Fruit fly (Drosophila melanogaster) whole organism, embryonic: ENCODE data around the gene CG4783.
A peak's percentile ranks its signal among the peaks of the same experiment; 100 is the strongest.

Experiments
- Asciz ChIP-seq: fragments of 200-800 bp; sonication (Bioruptor generic); optimal IDR thresholded peaks from 2 replicates; lab custom pipeline; 2017; ENCODE audit warnings: missing biosample characterization, mild to moderate bottlenecking, missing genetic modification characterization, missing genetic modification reagents
- Awh ChIP-seq: fragments of 200-800 bp; sonication (Bioruptor generic); IDR thresholded peaks from 2 replicates; pipeline ENCODE4, ENCODE4 v1.3.6; 2022; ENCODE audit warnings: missing biosample characterization, missing genetic modification characterization
- Bteb2 ChIP-seq: fragments of 200-800 bp; sonication (Bioruptor generic); optimal IDR thresholded peaks from 2 replicates; lab custom pipeline; 2016; ENCODE audit warnings: missing biosample characterization, missing genetic modification characterization
- CG1024 ChIP-seq: fragments of 200-800 bp; sonication (Bioruptor generic); IDR thresholded peaks from 2 replicates; pipeline ENCODE4 v1.3.6; 2022; ENCODE audit warnings: missing biosample characterization, missing genetic modification characterization
- CG10274 ChIP-seq: fragments of 200-800 bp; sonication (Bioruptor generic); optimal IDR thresholded peaks from 3 replicates; lab custom pipeline; 2017; ENCODE audit warnings: missing biosample characterization, mild to moderate bottlenecking, missing genetic modification characterization
- CG11504 ChIP-seq: fragments of 200-800 bp; sonication (Bioruptor generic); optimal IDR thresholded peaks from 3 replicates; lab custom pipeline; 2019; ENCODE audit warnings: missing biosample characterization, mild to moderate bottlenecking, missing genetic modification characterization, moderate library complexity
- CG11695 ChIP-seq: fragments of 200-800 bp; sonication (Bioruptor generic); IDR thresholded peaks from 3 replicates; pipeline ENCODE4 v1.3.6; 2022; ENCODE audit warnings: missing biosample characterization, missing genetic modification characterization
- CG13296 ChIP-seq: fragments of 200-800 bp; sonication (Bioruptor generic); optimal IDR thresholded peaks from 3 replicates; lab custom pipeline; 2018; ENCODE audit warnings: missing biosample characterization, mild to moderate bottlenecking, missing genetic modification characterization
- CG13775 ChIP-seq: fragments of 200-800 bp; sonication (Bioruptor generic); optimal IDR thresholded peaks from 3 replicates; lab custom pipeline; 2017; ENCODE audit warnings: missing biosample characterization, mild to moderate bottlenecking, missing genetic modification characterization
- CG15073 ChIP-seq: fragments of 200-800 bp; sonication (Bioruptor generic); optimal IDR thresholded peaks from 2 replicates; lab custom pipeline; 2016; ENCODE audit warnings: missing biosample characterization, missing genetic modification characterization
- CG34224 ChIP-seq: fragments of 200-800 bp; sonication (Bioruptor generic); IDR thresholded peaks from 3 replicates; pipeline ENCODE4 v1.3.6; 2022; ENCODE audit warnings: missing biosample characterization, missing genetic modification characterization; ENCODE audit not compliant: partially characterized antibody
- CG34376 ChIP-seq: fragments of 200-800 bp; sonication (Bioruptor generic); optimal IDR thresholded peaks from 2 replicates; lab custom pipeline; 2018; ENCODE audit warnings: missing biosample characterization, mild to moderate bottlenecking, missing genetic modification characterization
- CG34422 ChIP-seq: fragments of 200-800 bp; sonication (Bioruptor generic); IDR thresholded peaks from 3 replicates; pipeline ENCODE4 v1.3.6; 2022; ENCODE audit warnings: missing biosample characterization, missing genetic modification characterization
- CG3726 ChIP-seq: fragments of 200-800 bp; sonication (Bioruptor generic); IDR thresholded peaks from 3 replicates; pipeline ENCODE4, ENCODE4 v1.3.6; 2022; ENCODE audit warnings: missing biosample characterization, missing genetic modification characterization
- CG3838 ChIP-seq: fragments of 200-800 bp; sonication (Bioruptor generic); optimal IDR thresholded peaks from 3 replicates; lab custom pipeline; 2016; ENCODE audit warnings: missing biosample characterization, missing genetic modification characterization
- CG4282 ChIP-seq: fragments of 200-800 bp; sonication (Bioruptor generic); optimal IDR thresholded peaks from 2 replicates; lab custom pipeline; 2016; ENCODE audit warnings: missing biosample characterization, missing genetic modification characterization
- CG43689 ChIP-seq: fragments of 200-800 bp; sonication (Bioruptor generic); IDR thresholded peaks from 2 replicates; pipeline ENCODE4 v1.3.6; 2022; ENCODE audit warnings: missing biosample characterization, missing genetic modification characterization
- CG4424 ChIP-seq: fragments of 200-800 bp; sonication (Bioruptor generic); optimal IDR thresholded peaks from 3 replicates; lab custom pipeline; 2016; ENCODE audit warnings: missing biosample characterization, missing genetic modification characterization
- CG4820 ChIP-seq: fragments of 200-800 bp; sonication (Bioruptor generic); optimal IDR thresholded peaks from 3 replicates; lab custom pipeline; 2016; ENCODE audit warnings: missing biosample characterization, missing genetic modification characterization
- CG6254 ChIP-seq: fragments of 200-800 bp; sonication (Bioruptor generic); optimal IDR thresholded peaks from 3 replicates; lab custom pipeline; 2017; ENCODE audit warnings: mild to moderate bottlenecking, missing biosample characterization, missing genetic modification reagents, missing genetic modification characterization
- CG6272 ChIP-seq: fragments of 200-800 bp; sonication (Bioruptor generic); IDR thresholded peaks from 2 replicates; pipeline ENCODE4 v1.3.6; 2022; ENCODE audit warnings: missing biosample characterization, missing genetic modification characterization
- CG6654 ChIP-seq: fragments of 200-800 bp; sonication (Bioruptor generic); optimal IDR thresholded peaks from 2 replicates; lab custom pipeline; 2017; ENCODE audit warnings: missing biosample characterization, mild to moderate bottlenecking, missing genetic modification characterization
- CG7987 ChIP-seq: fragments of 200-800 bp; sonication (Bioruptor generic); optimal IDR thresholded peaks from 2 replicates; lab custom pipeline; 2018; ENCODE audit warnings: missing biosample characterization, mild to moderate bottlenecking, missing genetic modification characterization, moderate library complexity
- Camta ChIP-seq: fragments of 200-800 bp; sonication (Bioruptor generic); optimal IDR thresholded peaks from 2 replicates; lab custom pipeline; 2016; ENCODE audit warnings: missing biosample characterization, missing genetic modification characterization
- D19B ChIP-seq: fragments of 200-800 bp; sonication (Bioruptor generic); optimal IDR thresholded peaks from 2 replicates; lab custom pipeline; 2017; ENCODE audit warnings: missing biosample characterization, mild to moderate bottlenecking, missing genetic modification characterization
- ERR ChIP-seq: fragments of 200-800 bp; sonication (Bioruptor generic); optimal IDR thresholded peaks from 2 replicates; lab custom pipeline; 2016; ENCODE audit warnings: missing biosample characterization, missing genetic modification characterization
- GATAe ChIP-seq: fragments of 200-800 bp; sonication (Bioruptor generic); conservative IDR thresholded peaks from 2 replicates; pipeline ENCODE4 v1.3.6; 2022; ENCODE audit warnings: missing biosample characterization, missing genetic modification characterization
- HLH3B ChIP-seq: fragments of 200-800 bp; sonication (Bioruptor generic); IDR thresholded peaks from 2 replicates; pipeline ENCODE4 v1.3.6; 2022; ENCODE audit warnings: missing biosample characterization, missing genetic modification characterization
- Med ChIP-seq: fragments of 200-800 bp; sonication (Bioruptor generic); peaks from one replicate; lab custom pipeline; 2016; ENCODE audit warnings: missing biosample characterization, missing genetic modification characterization, mild to moderate bottlenecking, inconsistent platforms, moderate library complexity
- Nf-YC ChIP-seq: fragments of 200-800 bp; optimal IDR thresholded peaks from 3 replicates; lab custom pipeline; 2019; ENCODE audit warnings: missing biosample characterization, mild to moderate bottlenecking, missing genetic modification characterization, moderate library complexity
- Ptx1 ChIP-seq: fragments of 200-800 bp; sonication (Bioruptor generic); IDR thresholded peaks from 2 replicates; pipeline ENCODE4 v1.3.6; 2022; ENCODE audit warnings: missing biosample characterization, missing genetic modification characterization
- Ravus ChIP-seq: fragments of 200-800 bp; sonication (Bioruptor generic); IDR thresholded peaks from 2 replicates; pipeline ENCODE4 v1.3.6; 2022; ENCODE audit warnings: missing biosample characterization, missing genetic modification characterization
- Six4 ChIP-seq: fragments of 200-800 bp; sonication (Bioruptor generic); optimal IDR thresholded peaks from 2 replicates; lab custom pipeline; 2016; ENCODE audit warnings: missing biosample characterization, missing genetic modification characterization
- Spps ChIP-seq: fragments of 200-800 bp; sonication (Bioruptor generic); optimal IDR thresholded peaks from 2 replicates; lab custom pipeline; 2018; ENCODE audit warnings: missing biosample characterization, mild to moderate bottlenecking, missing genetic modification characterization
- aop ChIP-seq: fragments of 200-800 bp; sonication (Bioruptor generic); IDR thresholded peaks from 2 replicates; pipeline ENCODE4 v1.3.6; 2022; ENCODE audit warnings: missing biosample characterization, missing genetic modification characterization
- bbx ChIP-seq: fragments of 200-800 bp; sonication (Bioruptor generic); IDR thresholded peaks from 2 replicates; pipeline ENCODE4 v1.3.6; 2022; ENCODE audit warnings: missing biosample characterization, missing genetic modification characterization; ENCODE audit not compliant: partially characterized antibody
- cas ChIP-seq: fragments of 200-800 bp; sonication (Bioruptor generic); IDR thresholded peaks from 2 replicates; pipeline ENCODE4 v1.3.6; 2022; ENCODE audit warnings: missing biosample characterization, missing genetic modification characterization
- eve ChIP-seq, 2 experiments: fragments of >200 bp; optimal IDR thresholded peaks; 2 replicates each; lab custom pipeline; 2017; ENCODE audit warnings: missing biosample characterization in 2 of 2, missing genetic modification characterization in 2 of 2
- fu2 ChIP-seq: fragments of 200-800 bp; sonication (Bioruptor generic); optimal IDR thresholded peaks from 2 replicates; lab custom pipeline; 2016; ENCODE audit warnings: missing biosample characterization, missing genetic modification characterization
- gcm2 ChIP-seq: fragments of 200-800 bp; sonication (Bioruptor generic); optimal IDR thresholded peaks from 2 replicates; lab custom pipeline; 2016; ENCODE audit warnings: missing biosample characterization, missing genetic modification characterization
- lola ChIP-seq, 3 experiments: fragments of >200 bp in 2 of 3; fragments of 200-800 bp in 1 of 3; sonication (Bioruptor generic) in 1 of 3; optimal IDR thresholded peaks; 2 replicates each; lab custom pipeline; 2017 to 2019; ENCODE audit warnings: missing biosample characterization in 3 of 3, missing genetic modification characterization in 3 of 3, mild to moderate bottlenecking in 1 of 3, moderate library complexity in 1 of 3
- lov ChIP-seq, 2 experiments: fragments of 200-800 bp in 1 of 2; fragments of >200 bp in 1 of 2; sonication (Bioruptor generic) in 1 of 2; IDR thresholded peaks in 1 of 2; optimal IDR thresholded peaks in 1 of 2; 2 replicates in 1 of 2; 3 replicates in 1 of 2; pipeline versions ENCODE4 v1.3.6 to Lab custom; 2017 to 2022; ENCODE audit warnings: missing biosample characterization in 1 of 2, missing genetic modification characterization in 1 of 2
- p53 ChIP-seq: fragments of 200-800 bp; sonication (Bioruptor generic); optimal IDR thresholded peaks from 2 replicates; lab custom pipeline; 2016; ENCODE audit warnings: missing biosample characterization, missing genetic modification characterization
- prd ChIP-seq, 3 experiments: fragments of >200 bp in 2 of 3; fragments of 200-800 bp in 1 of 3; sonication (Bioruptor generic) in 1 of 3; optimal IDR thresholded peaks in 2 of 3; IDR thresholded peaks in 1 of 3; 2 replicates in 2 of 3; 3 replicates in 1 of 3; pipeline versions ENCODE4 v1.3.6 to Lab custom; 2017 to 2022; ENCODE audit warnings: missing biosample characterization in 1 of 3, missing genetic modification characterization in 1 of 3
- pum ChIP-seq: fragments of 200-800 bp; sonication (Bioruptor generic); optimal IDR thresholded peaks from 2 replicates; lab custom pipeline; 2016; ENCODE audit warnings: missing biosample characterization, missing genetic modification characterization
- scrt ChIP-seq: fragments of 200-800 bp; sonication (Bioruptor generic); optimal IDR thresholded peaks from 2 replicates; lab custom pipeline; 2018; ENCODE audit warnings: missing biosample characterization, mild to moderate bottlenecking, missing genetic modification characterization, moderate library complexity
- sima ChIP-seq: fragments of 200-800 bp; sonication (Bioruptor generic); optimal IDR thresholded peaks from 2 replicates; lab custom pipeline; 2016; ENCODE audit warnings: missing biosample characterization, missing genetic modification characterization
- tgo ChIP-seq: fragments of 200-800 bp; sonication (Bioruptor generic); IDR thresholded peaks from 3 replicates; pipeline ENCODE4 v1.3.6; 2022; ENCODE audit warnings: missing biosample characterization, missing genetic modification characterization
- tin ChIP-seq: fragments of 200-800 bp; sonication (Bioruptor generic); optimal IDR thresholded peaks from 3 replicates; lab custom pipeline; 2016; ENCODE audit warnings: missing biosample characterization, missing genetic modification characterization

The CG4783 gene

dm6 chr3R:19908863-19909343 lies 39.3 kb upstream of the CG4783 start (continued):
- TF ChIP-seq tgo, result peak; percentile 86
- peak; percentile 83 for TF ChIP-seq CG34376 (GFP tag; lab: Kevin White, UChicago)
- TF ChIP-seq CG34422 (GFP tag; lab: Robert Waterston, UW), result peak; percentile 89
- peak; percentile 50 for TF ChIP-seq CG6254
- TF ChIP-seq lola (GFP tag; optimal IDR thresholded peaks at IDR 0.05; lab: Kevin White, UChicago), result peak in 1 of 3 experiments; percentile 11
- TF ChIP-seq HLH3B (GFP tag; lab: Robert Waterston, UW), result peak; percentile 87
- TF ChIP-seq CG34224 (GFP tag; lab: Robert Waterston, UW), result no peak
- peak; percentile 68 for TF ChIP-seq CG13775 (GFP tag; lab: Kevin White, UChicago)
- TF ChIP-seq sima (GFP tag; lab: Kevin White, UChicago), result no peak
- TF ChIP-seq CG6654 (GFP tag; lab: Kevin White, UChicago), result peak; percentile 46
- peak; percentile 86 for TF ChIP-seq CG11504 (tag; lab: Kevin White, UChicago)
- peak; percentile 79 for TF ChIP-seq Six4
- peak; percentile 89 for TF ChIP-seq CG11695 (GFP tag; lab: Robert Waterston, UW)
- TF ChIP-seq GATAe (GFP tag; lab: Robert Waterston, UW), result peak; percentile 38; the same call in 1 of the 2 replicates
- TF ChIP-seq eve (GFP tag; optimal IDR thresholded peaks at IDR 0.05; lab: Kevin White, UChicago), result no peak
- TF ChIP-seq lov (optimal IDR thresholded peaks at IDR 0.05; lab: Kevin White, UChicago), result no peak
- TF ChIP-seq lov (GFP tag; IDR thresholded peaks at IDR 0.05; lab: Robert Waterston, UW), result peak; percentile 78; the same call in 2 of the 3 replicates
- TF ChIP-seq prd (optimal IDR thresholded peaks at IDR 0.05; lab: Kevin White, UChicago), result no peak
- TF ChIP-seq prd (GFP tag; IDR thresholded peaks at IDR 0.05; lab: Robert Waterston, UW), result peak; percentile 90
- peak; percentile 73 for TF ChIP-seq CG4820 (GFP tag; lab: Kevin White, UChicago)
- TF ChIP-seq pum, result peak; percentile 64
- TF ChIP-seq ERR (GFP tag; lab: Kevin White, UChicago), result peak; percentile 14
- TF ChIP-seq CG6272 (GFP tag; lab: Robert Waterston, UW), result peak; percentile 58; the same call in 1 of the 2 replicates
- peak; percentile 66 for TF ChIP-seq CG43689 (GFP tag; lab: Robert Waterston, UW)
- TF ChIP-seq gcm2, result peak; percentile 56
- TF ChIP-seq Spps (tag; lab: Kevin White, UChicago), result peak; percentile 36
- TF ChIP-seq Bteb2 (GFP tag; lab: Kevin White, UChicago), result peak; percentile 76
- TF ChIP-seq tin (GFP tag; lab: Kevin White, UChicago), result peak; percentile 78
- TF ChIP-seq Nf-YC (tag; lab: Kevin White, UChicago), result no peak
- peak; percentile 37 for TF ChIP-seq CG7987 (GFP tag; lab: Kevin White, UChicago)
- no peak for TF ChIP-seq aop
- peak; percentile 72 for TF ChIP-seq Asciz
- TF ChIP-seq CG4282 (GFP tag; lab: Kevin White, UChicago), result peak; percentile 73
- peak; percentile 67; the same call in 1 of the 2 replicates for TF ChIP-seq cas (GFP tag; lab: Robert Waterston, UW)
- TF ChIP-seq Camta, result peak; percentile 62
- peak; percentile 62 for TF ChIP-seq D19B (GFP tag; lab: Kevin White, UChicago)
- peak; percentile 68; the same call in 1 of the 2 replicates for TF ChIP-seq CG1024
- peak; percentile 9 for TF ChIP-seq CG10274 (GFP tag; lab: Kevin White, UChicago)
- peak; percentile 65 for TF ChIP-seq CG3838 (GFP tag; lab: Kevin White, UChicago)
- peak; percentile 96 for TF ChIP-seq Med (GFP tag; lab: Kevin White, UChicago)
- TF ChIP-seq Ptx1 (GFP tag; lab: Robert Waterston, UW), result peak; percentile 91
- TF ChIP-seq CG4424 (GFP tag; lab: Kevin White, UChicago), result peak; percentile 82
- peak; percentile 53 for TF ChIP-seq CG13296 (GFP tag; lab: Kevin White, UChicago)
- peak; percentile 54 for TF ChIP-seq scrt (GFP tag; lab: Kevin White, UChicago)
- TF ChIP-seq Awh, result peak; percentile 87
- peak; percentile 6 for TF ChIP-seq p53 (GFP tag; lab: Kevin White, UChicago)
- peak; percentile 64 for TF ChIP-seq fu2 (GFP tag; lab: Kevin White, UChicago)
- no peak for TF ChIP-seq bbx (GFP tag; lab: Robert Waterston, UW)
- peak; percentile 16 for TF ChIP-seq CG15073 (GFP tag; lab: Kevin White, UChicago)
- 0 out of 3 replicates have a peak, but pooled peaks have one; percentile 49 for TF ChIP-seq CG3726 (GFP tag; lab: Robert Waterston, UW)
- TF ChIP-seq Ravus (GFP tag; lab: Robert Waterston, UW), result peak; percentile 22; the same call in 1 of the 2 replicates
